Fruit fly (Drosophila melanogaster): ENCODE measurements around the gene CG15169.

The CG15169 gene

dm6 chr2L:19014032-19014880 is 23.4 kb downstream of the CG15169 start (continued):
- TF ChIP-seq CG4404 (GFP tag; IDR thresholded peaks at IDR 0.05) (peak; percentile 36; the same call in 1 of the 2 replicates), CG1024 (GFP tag; IDR thresholded peaks at IDR 0.05) (no peak), ab (GFP tag; optimal IDR thresholded peaks at IDR 0.05) (no peak), CG1233 (GFP tag; optimal IDR thresholded peaks at IDR 0.05) (peak; percentile 74), odd (GFP tag; optimal IDR thresholded peaks at IDR 0.05) (peak; percentile 78), z (GFP tag; IDR thresholded peaks at IDR 0.05) (no peak), Neu2 (GFP tag; optimal IDR thresholded peaks at IDR 0.05; ENCODE audit: borderline replicate concordance) (no peak), Ravus (GFP tag; IDR thresholded peaks at IDR 0.05) (no peak), HHEX (GFP tag; optimal IDR thresholded peaks at IDR 0.05) (peak; percentile 73), CG4328 (GFP tag; optimal IDR thresholded peaks at IDR 0.05) (peak; percentile 73), CG4282 (GFP tag; optimal IDR thresholded peaks at IDR 0.05) (no peak), cad (GFP tag; optimal IDR thresholded peaks at IDR 0.05) (no peak), ase (GFP tag; IDR thresholded peaks at IDR 0.05) (no peak), grau (tag; optimal IDR thresholded peaks at IDR 0.05) (peak; percentile 85), Stat92E (GFP tag; optimal IDR thresholded peaks at IDR 0.05) (no peak), NC2α (GFP tag; optimal IDR thresholded peaks at IDR 0.05) (no peak), bbx (GFP tag; IDR thresholded peaks at IDR 0.05; ENCODE audit: partially characterized antibody) (no peak), Max (GFP tag; optimal IDR thresholded peaks at IDR 0.05) (peak; percentile 36), slbo (GFP tag; IDR thresholded peaks at IDR 0.05) (peak; percentile 58), Camta (GFP tag; optimal IDR thresholded peaks at IDR 0.05) (no peak), CG32767 (GFP tag; IDR thresholded peaks at IDR 0.05) (peak; percentile 61; the same call in 1 of the 2 replicates), Atf6 (GFP tag; IDR thresholded peaks at IDR 0.05) (peak; percentile 63), NK7.1 (GFP tag; optimal IDR thresholded peaks at IDR 0.05) (no peak), vnd (GFP tag; IDR thresholded peaks at IDR 0.05; ENCODE audit: partially characterized antibody) (0 out of 3 replicates have a peak, but pooled peaks have one; percentile 29), CG31388 (GFP tag; optimal IDR thresholded peaks at IDR 0.05) (peak; percentile 35), CG12236 (GFP tag; optimal IDR thresholded peaks at IDR 0.05) (no peak), eve (GFP tag; optimal IDR thresholded peaks at IDR 0.05) (no peak), Usf (GFP tag; optimal IDR thresholded peaks at IDR 0.05) (peak; percentile 21), Dip2 (GFP tag; IDR thresholded peaks at IDR 0.05) (no peak), grn (GFP tag; optimal IDR thresholded peaks at IDR 0.05) (no peak), esg (GFP tag; conservative IDR thresholded peaks at IDR 0.05) (peak; percentile 41; the same call in 1 of the 2 replicates), Pdp1 (GFP tag; optimal IDR thresholded peaks at IDR 0.05) (peak; percentile 17 to 22), CG33213 (GFP tag; optimal IDR thresholded peaks at IDR 0.05) (no peak), CG7786 (GFP tag; optimal IDR thresholded peaks at IDR 0.05) (no peak), CG3281 (GFP tag; optimal IDR thresholded peaks at IDR 0.05) (peak; percentile 87), schlank (tag; optimal IDR thresholded peaks at IDR 0.05) (peak; percentile 24), crc (GFP tag; optimal IDR thresholded peaks at IDR 0.05) (no peak), CG6683 (GFP tag; optimal IDR thresholded peaks at IDR 0.05) (peak; percentile 74), CG31365 (tag; optimal IDR thresholded peaks at IDR 0.05) (no peak), tin (GFP tag; optimal IDR thresholded peaks at IDR 0.05) (peak; percentile 43), CG12104 (GFP tag; optimal IDR thresholded peaks at IDR 0.05) (peak; percentile 49), Gsc (GFP tag; IDR thresholded peaks at IDR 0.05) (no peak), wor (GFP tag; IDR thresholded peaks at IDR 0.05) (peak; percentile 46; the same call in 1 of the 2 replicates), CG10366 (GFP tag; IDR thresholded peaks at IDR 0.05) (peak; percentile 46; the same call in 1 of the 2 replicates), HLH4C (GFP tag; IDR thresholded peaks at IDR 0.05; ENCODE audit: partially characterized antibody) (no peak), lbe (GFP tag; optimal IDR thresholded peaks at IDR 0.05) (no peak), NC2β (GFP tag; optimal IDR thresholded peaks at IDR 0.05) (no peak), chm (GFP tag; IDR thresholded peaks at IDR 0.05) (no peak), Ssrp (tag; optimal IDR thresholded peaks at IDR 0.05) (peak; percentile 57)

All from whole organism, embryonic.